Worm (Caenorhabditis elegans) whole organism, early embryonic: Measurements from ENCODE around the gene cec-3.

Experiments used
- B0310.2 ChIP-seq: sonication (generic microtip); optimal IDR thresholded peaks from 2 replicates; lab custom pipeline; 2016; ENCODE audit warnings: mild to moderate bottlenecking, missing genetic modification characterization, missing compliant biosample characterization
- aly-1 ChIP-seq: sonication (generic microtip); optimal IDR thresholded peaks from 2 replicates; lab custom pipeline; 2016; ENCODE audit warnings: missing genetic modification characterization, missing compliant biosample characterization
- ama-1 ChIP-seq: fragments of 150-350 bp; optimal IDR thresholded peaks from 2 replicates; lab custom pipeline; 2014
- ceh-13 ChIP-seq: fragments of 200-800 bp; sonication (Bioruptor generic); optimal IDR thresholded peaks from 2 replicates; lab custom pipeline; 2018; ENCODE audit warnings: mild to moderate bottlenecking, missing genetic modification characterization, missing compliant biosample characterization
- ets-7 ChIP-seq: sonication (generic microtip); optimal IDR thresholded peaks from 2 replicates; lab custom pipeline; 2016; ENCODE audit warnings: missing genotype, missing genetic modification characterization, missing compliant biosample characterization
- flt-1 ChIP-seq: fragments of 200-800 bp; sonication (Bioruptor generic); IDR thresholded peaks from 2 replicates; pipeline ENCODE4 v1.3.6; 2022; ENCODE audit warnings: missing genetic modification characterization, missing compliant biosample characterization
- hmbx-1 ChIP-seq: sonication (generic microtip); optimal IDR thresholded peaks from 2 replicates; lab custom pipeline; 2016; ENCODE audit warnings: mild to moderate bottlenecking, missing genetic modification characterization, missing compliant biosample characterization
- hmg-4 ChIP-seq: fragments of 200-800 bp; sonication (Bioruptor generic); optimal IDR thresholded peaks from 2 replicates; lab custom pipeline; 2018; ENCODE audit warnings: mild to moderate bottlenecking, missing genetic modification characterization, missing compliant biosample characterization
- hnd-1 ChIP-seq: sonication (generic microtip); optimal IDR thresholded peaks from 2 replicates; lab custom pipeline; 2016; ENCODE audit warnings: missing genetic modification characterization, missing compliant biosample characterization
- scrt-1 ChIP-seq: fragments of 200-800 bp; sonication (Bioruptor generic); IDR thresholded peaks from 2 replicates; pipeline ENCODE4 v1.3.6; 2022; ENCODE audit warnings: missing genetic modification characterization, missing compliant biosample characterization
- tbx-11 ChIP-seq: fragments of 200-800 bp; sonication (Bioruptor generic); IDR thresholded peaks from 2 replicates; pipeline ENCODE4 v1.3.6; 2022; ENCODE audit warnings: missing genetic modification characterization, missing compliant biosample characterization
- tbx-37 ChIP-seq: fragments of 200-800 bp; sonication (Bioruptor generic); conservative IDR thresholded peaks from 2 replicates; pipeline ENCODE4 v1.3.6; 2022; ENCODE audit warnings: missing genetic modification reagents, missing genetic modification characterization, missing compliant biosample characterization

DNA sequence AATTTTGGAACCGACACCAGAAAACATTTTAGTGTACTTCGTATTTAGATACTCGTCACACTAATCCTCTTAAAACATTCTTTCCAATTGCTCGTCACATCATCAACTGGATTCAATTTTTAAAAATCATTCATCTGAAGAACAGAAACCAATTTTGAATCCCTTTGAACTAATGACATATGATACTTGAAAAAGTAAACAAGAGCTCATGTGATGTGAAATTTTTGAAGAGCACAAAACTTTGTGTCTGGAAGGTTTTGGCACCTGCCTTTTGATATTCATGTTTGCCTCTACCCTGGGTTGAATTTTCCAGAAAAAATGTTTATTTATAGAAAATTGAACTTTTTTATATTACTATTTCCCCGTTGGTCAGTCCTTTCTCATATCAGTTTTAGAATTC is 31.4 kb upstream of the cec-3 start:
- no peak for TF ChIP-seq ama-1 (lab: Kevin White, UChicago)
- TF ChIP-seq ceh-13 (GFP tag; lab: Kevin White, UChicago), result no peak
- no peak for TF ChIP-seq ets-7 (tag; lab: Kevin White, UChicago)
- TF ChIP-seq tbx-11, result no peak
- no peak for TF ChIP-seq flt-1 (GFP tag; lab: Robert Waterston, UW)
- TF ChIP-seq hnd-1 (tag; lab: Kevin White, UChicago), result no peak
- TF ChIP-seq hmg-4 (GFP tag; lab: Kevin White, UChicago), result no peak
- TF ChIP-seq aly-1, result no peak
- no peak for TF ChIP-seq scrt-1 (GFP tag; lab: Robert Waterston, UW)
- no peak for TF ChIP-seq hmbx-1 (tag; lab: Kevin White, UChicago)
- TF ChIP-seq tbx-37 (GFP tag; lab: Robert Waterston, UW), result no peak
- TF ChIP-seq B0310.2, result no peak
